Fruit fly (Drosophila melanogaster) whole organism, pupa: ENCODE results near the gene Sac1.

Experiments
- CG12605 ChIP-seq: fragments of 200-800 bp; sonication (Bioruptor generic); IDR thresholded peaks from 2 replicates; pipeline ENCODE4 v1.3.6; 2022; ENCODE audit warnings: missing biosample characterization, missing genetic modification characterization
- CG14655 ChIP-seq: fragments of 200-800 bp; sonication (Bioruptor generic); optimal IDR thresholded peaks from 3 replicates; lab custom pipeline; 2017; ENCODE audit warnings: mild to moderate bottlenecking, missing biosample characterization, missing genetic modification reagents, missing genetic modification characterization
- CG32121 ChIP-seq: fragments of 200-800 bp; sonication (Bioruptor generic); IDR thresholded peaks from 2 replicates; pipeline ENCODE4 v1.3.6; 2022; ENCODE audit warnings: missing biosample characterization, missing genetic modification characterization
- CG9948 ChIP-seq: fragments of 200-800 bp; sonication (Bioruptor generic); optimal IDR thresholded peaks from 2 replicates; lab custom pipeline; 2018; ENCODE audit warnings: missing biosample characterization, mild to moderate bottlenecking, missing genetic modification characterization, moderate library complexity
- D1 ChIP-seq: fragments of 200-800 bp; sonication (Bioruptor generic); optimal IDR thresholded peaks from 2 replicates; lab custom pipeline; 2018; ENCODE audit warnings: missing biosample characterization, mild to moderate bottlenecking, missing genetic modification characterization, moderate library complexity
- EcR ChIP-seq: fragments of 200-800 bp; sonication (Bioruptor generic); optimal IDR thresholded peaks from 3 replicates; lab custom pipeline; 2019; ENCODE audit warnings: missing biosample characterization, missing genetic modification characterization, mild to moderate bottlenecking, moderate library complexity, missing genetic modification reagents
- Ets98B ChIP-seq: fragments of 200-800 bp; sonication (Bioruptor generic); IDR thresholded peaks from 2 replicates; pipeline ENCODE4 v1.3.6; 2022; ENCODE audit warnings: missing biosample characterization, missing genetic modification characterization
- Pif1A ChIP-seq: fragments of 200-800 bp; sonication (Bioruptor generic); optimal IDR thresholded peaks from 3 replicates; lab custom pipeline; 2016; ENCODE audit warnings: missing biosample characterization, missing genetic modification characterization
- Pif1B ChIP-seq: fragments of 200-800 bp; sonication (Bioruptor generic); optimal IDR thresholded peaks from 3 replicates; lab custom pipeline; 2016; ENCODE audit warnings: missing biosample characterization, missing genetic modification characterization
- Snoo ChIP-seq: fragments of 200-800 bp; sonication (Bioruptor generic); optimal IDR thresholded peaks from 3 replicates; lab custom pipeline; 2017; ENCODE audit warnings: missing biosample characterization, mild to moderate bottlenecking, missing genetic modification characterization, inconsistent platforms
- rn ChIP-seq: fragments of 200-800 bp; sonication (Bioruptor generic); IDR thresholded peaks from 2 replicates; pipeline ENCODE4 v1.3.6; 2022; ENCODE audit warnings: missing biosample characterization, missing genetic modification characterization

DNA sequence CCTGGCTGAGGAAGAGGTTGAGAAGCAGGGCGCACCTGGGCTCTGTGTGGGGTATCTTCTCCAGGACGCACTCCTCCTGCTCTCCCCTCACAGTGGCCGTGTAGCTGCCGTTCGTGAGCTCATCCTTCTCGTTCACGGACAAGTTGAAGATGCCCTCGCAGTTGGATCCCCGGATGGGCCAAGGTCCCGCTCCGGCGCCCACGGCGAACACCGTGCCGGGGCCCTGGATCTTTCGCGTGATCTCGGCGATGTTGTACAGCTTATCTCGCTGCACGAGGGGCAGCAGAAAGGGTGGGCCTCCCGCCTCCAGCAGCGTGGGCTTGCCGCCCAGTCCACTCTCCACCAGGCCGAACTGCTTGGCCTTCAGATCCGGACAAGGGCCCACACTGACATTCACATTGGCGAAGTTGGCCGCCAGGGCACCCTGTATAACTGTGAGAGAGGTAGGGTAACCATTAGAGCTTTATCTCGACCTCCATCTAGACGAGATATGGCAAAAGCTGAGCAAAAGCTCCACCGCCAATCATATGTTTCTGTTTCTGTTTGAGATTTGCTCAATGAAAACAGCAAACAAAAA, 43.7 kb upstream of the Sac1 start:
- TF ChIP-seq CG14655 (GFP tag; lab: Kevin White, UChicago), result no peak
- TF ChIP-seq Snoo (tag; lab: Kevin White, UChicago), result no peak
- TF ChIP-seq CG9948 (tag; lab: Kevin White, UChicago), result no peak
- TF ChIP-seq Pif1A, result no peak
- TF ChIP-seq Ets98B (GFP tag; lab: Robert Waterston, UW), result no peak
- no peak for TF ChIP-seq CG12605 (GFP tag; lab: Robert Waterston, UW)
- TF ChIP-seq EcR, result no peak
- TF ChIP-seq CG32121 (GFP tag; lab: Robert Waterston, UW), result no peak
- no peak for TF ChIP-seq rn (GFP tag; lab: Robert Waterston, UW)
- no peak for TF ChIP-seq Pif1B (GFP tag; lab: Kevin White, UChicago)
- no peak for TF ChIP-seq D1 (tag; lab: Kevin White, UChicago)
